Worm (Caenorhabditis elegans) whole organism, midembryonic: Measurements from ENCODE around the gene AH9.6.

Source experiments
- T22C8.4 ChIP-seq: fragments of 200-800 bp; sonication (Bioruptor generic); IDR thresholded peaks from 2 replicates; pipeline ENCODE4 v1.3.6; 2022; ENCODE audit warnings: missing genetic modification characterization, missing compliant biosample characterization
- flt-1 ChIP-seq: fragments of 200-800 bp; sonication (Bioruptor generic); IDR thresholded peaks from 2 replicates; pipeline ENCODE4 v1.3.6; 2022; ENCODE audit warnings: missing genetic modification characterization, missing compliant biosample characterization
- klf-2 ChIP-seq: fragments of 200-800 bp; sonication (Bioruptor generic); conservative IDR thresholded peaks from 2 replicates; pipeline ENCODE4 v1.3.6; 2022; ENCODE audit warnings: missing genetic modification reagents, missing genetic modification characterization, missing compliant biosample characterization
- ztf-23 ChIP-seq: fragments of 200-800 bp; sonication (Bioruptor generic); IDR thresholded peaks from 2 replicates; pipeline ENCODE4 v1.3.6; 2022; ENCODE audit warnings: missing genetic modification reagents, missing genetic modification characterization, missing compliant biosample characterization

DNA sequence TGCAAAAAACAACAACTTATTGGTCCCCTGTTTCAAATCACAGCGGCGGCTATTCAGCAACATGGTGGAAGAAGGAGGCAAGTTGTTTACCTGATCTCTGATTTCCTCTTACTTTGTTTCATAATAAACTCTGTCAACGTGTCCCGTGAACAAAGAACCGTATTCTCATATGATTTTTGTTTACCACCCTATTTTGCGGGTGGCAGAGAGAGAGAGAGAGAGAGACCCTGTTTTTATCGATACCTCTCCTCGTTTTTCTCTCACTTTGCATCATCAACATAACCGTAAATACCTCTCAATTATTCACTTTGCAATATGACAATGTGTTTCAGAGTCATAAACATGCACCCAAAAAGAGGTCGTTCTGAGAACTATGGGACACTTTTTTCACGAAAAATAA, 49.5 kb upstream of the AH9.6 start:
- no peak for TF ChIP-seq T22C8.4
- TF ChIP-seq flt-1 (GFP tag; lab: Robert Waterston, UW) = no peak
- TF ChIP-seq klf-2 = no peak
- no peak for TF ChIP-seq ztf-23
